Worm (Caenorhabditis elegans): ENCODE results near the gene acs-9.

acs-9 gene

DNA sequence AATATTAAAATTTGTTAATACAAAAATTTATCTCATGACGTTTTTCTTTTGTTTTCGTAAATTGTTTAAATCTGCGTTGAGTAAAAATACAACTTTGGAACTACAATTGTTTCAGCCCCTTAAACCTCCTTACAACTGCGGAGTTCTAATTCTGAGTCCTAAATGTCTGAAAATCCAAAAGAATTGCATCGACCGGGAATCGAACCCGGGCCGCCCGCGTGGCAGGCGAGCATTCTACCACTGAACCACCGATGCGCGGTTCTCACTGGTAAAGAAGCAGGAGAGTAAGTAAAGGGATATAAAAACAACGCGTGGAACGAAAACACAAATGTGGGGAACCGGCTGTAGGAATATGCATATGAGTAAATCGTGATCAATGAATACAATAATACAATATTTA lies 47.8 kb upstream of the acs-9 start (continued):
- TF ChIP-seq ceh-18 (tag; optimal IDR thresholded peaks at IDR 0.05) = no peak
- TF ChIP-seq elt-2 (tag; optimal IDR thresholded peaks at IDR 0.05) = peak; percentile 70
- peak; percentile 57 for TF ChIP-seq ceh-19 (GFP tag; optimal IDR thresholded peaks at IDR 0.05)
- peak; percentile 51 for TF ChIP-seq npax-4 (tag; optimal IDR thresholded peaks at IDR 0.05)
- TF ChIP-seq tbx-7 (tag; optimal IDR thresholded peaks at IDR 0.05) = peak; percentile 47
- TF ChIP-seq ets-4 (tag; optimal IDR thresholded peaks at IDR 0.05) = no peak
- TF ChIP-seq ceh-34 (tag; optimal IDR thresholded peaks at IDR 0.05) = peak; percentile 71
- no peak for TF ChIP-seq F13H6.1 (tag; optimal IDR thresholded peaks at IDR 0.05)
- peak; percentile 56 for TF ChIP-seq ceh-48 (tag; optimal IDR thresholded peaks at IDR 0.05)
- no peak for TF ChIP-seq ceh-14 (tag; optimal IDR thresholded peaks at IDR 0.05)
- peak; percentile 42 for TF ChIP-seq K09A11.1 (tag; optimal IDR thresholded peaks at IDR 0.05; ENCODE audit: insufficient read depth)
- no peak for TF ChIP-seq ceh-24 (tag; optimal IDR thresholded peaks at IDR 0.05)
- TF ChIP-seq hlh-13 (GFP tag; optimal IDR thresholded peaks at IDR 0.05) = peak; percentile 30
- TF ChIP-seq elt-4 (tag; optimal IDR thresholded peaks at IDR 0.05) = no peak
- TF ChIP-seq unc-42 (tag; optimal IDR thresholded peaks at IDR 0.05) = no peak
- TF ChIP-seq sdc-2 (tag; optimal IDR thresholded peaks at IDR 0.05) = peak; percentile 83
- TF ChIP-seq Y22D7AL.16 (tag; optimal IDR thresholded peaks at IDR 0.05) = peak; percentile 73
- TF ChIP-seq nfya-1 (tag; optimal IDR thresholded peaks at IDR 0.05) = peak; percentile 38
- TF ChIP-seq K02D7.2 (tag; optimal IDR thresholded peaks at IDR 0.05) = no peak
- peak; percentile 65 for TF ChIP-seq T23F11.4 (GFP tag; optimal IDR thresholded peaks at IDR 0.05)
- peak; percentile 25 for TF ChIP-seq zip-5 (tag; optimal IDR thresholded peaks at IDR 0.05)
- peak; percentile 58 for TF ChIP-seq madf-2 (tag; optimal IDR thresholded peaks at IDR 0.05)
- peak; percentile 40 for TF ChIP-seq ceh-2 (tag; optimal IDR thresholded peaks at IDR 0.05)
- no peak for TF ChIP-seq rnt-1 (tag; optimal IDR thresholded peaks at IDR 0.05)
- TF ChIP-seq gmeb-2 (tag; optimal IDR thresholded peaks at IDR 0.05) = peak; percentile 63
- peak; percentile 70 for TF ChIP-seq hlh-6 (tag; optimal IDR thresholded peaks at IDR 0.05)
- peak; percentile 59 for TF ChIP-seq fkh-6 (tag; optimal IDR thresholded peaks at IDR 0.05)
- TF ChIP-seq fkh-10 (GFP tag; optimal IDR thresholded peaks at IDR 0.05) = no peak
- TF ChIP-seq ref-2 (tag; optimal IDR thresholded peaks at IDR 0.05) = peak; percentile 77
- TF ChIP-seq hlh-30 (tag; optimal IDR thresholded peaks at IDR 0.05; ENCODE audit: insufficient read depth) = no peak
- TF ChIP-seq sox-2 (GFP tag; IDR thresholded peaks at IDR 0.05) = peak; percentile 75
- peak; percentile 67 for TF ChIP-seq dmd-4 (tag; optimal IDR thresholded peaks at IDR 0.05; ENCODE audit: borderline replicate concordance)
- peak; percentile 81 for TF ChIP-seq pat-9 (tag; optimal IDR thresholded peaks at IDR 0.05)
- peak; percentile 57 for TF ChIP-seq ceh-31 (tag; optimal IDR thresholded peaks at IDR 0.05)
- no peak for TF ChIP-seq ceh-22 (tag; optimal IDR thresholded peaks at IDR 0.05)
- peak; percentile 75 for TF ChIP-seq che-1 (tag; optimal IDR thresholded peaks at IDR 0.05)
- TF ChIP-seq pha-2 (tag; optimal IDR thresholded peaks at IDR 0.05) = peak; percentile 72
- peak; percentile 11 for TF ChIP-seq eyg-1 (tag; optimal IDR thresholded peaks at IDR 0.05)
- peak; percentile 66 for TF ChIP-seq C38D4.7 (GFP tag; optimal IDR thresholded peaks at IDR 0.05)

ce11 chrX:16925343-16925742 lies 45.0 kb upstream of the acs-9 start:
- TF ChIP-seq ttx-3 (tag; optimal IDR thresholded peaks at IDR 0.05) (no peak), ceh-34 (tag; optimal IDR thresholded peaks at IDR 0.05) (no peak), dve-1 (tag; optimal IDR thresholded peaks at IDR 0.05) (no peak), K09A11.1 (tag; optimal IDR thresholded peaks at IDR 0.05; ENCODE audit: insufficient read depth) (no peak), tbx-2 (tag; optimal IDR thresholded peaks at IDR 0.05) (no peak), sdc-2 (tag; optimal IDR thresholded peaks at IDR 0.05) (no peak), ztf-16 (tag; optimal IDR thresholded peaks at IDR 0.05) (no peak), ama-1 (optimal IDR thresholded peaks at IDR 0.05) (no peak), ceh-2 (tag; optimal IDR thresholded peaks at IDR 0.05) (no peak), npax-4 (tag; optimal IDR thresholded peaks at IDR 0.05) (no peak), ceh-9 (tag; optimal IDR thresholded peaks at IDR 0.05) (no peak), syd-9 (tag; optimal IDR thresholded peaks at IDR 0.05) (no peak), ceh-48 (tag; optimal IDR thresholded peaks at IDR 0.05) (no peak), odd-2 (tag; optimal IDR thresholded peaks at IDR 0.05) (no peak), madf-2 (tag; optimal IDR thresholded peaks at IDR 0.05) (no peak), unc-3 (GFP tag; conservative IDR thresholded peaks at IDR 0.05) (no peak), unc-3 (tag; optimal IDR thresholded peaks at IDR 0.05) (no peak)
